Worm (Caenorhabditis elegans): ENCODE data around the gene W01D2.3.

The W01D2.3 gene

DNA sequence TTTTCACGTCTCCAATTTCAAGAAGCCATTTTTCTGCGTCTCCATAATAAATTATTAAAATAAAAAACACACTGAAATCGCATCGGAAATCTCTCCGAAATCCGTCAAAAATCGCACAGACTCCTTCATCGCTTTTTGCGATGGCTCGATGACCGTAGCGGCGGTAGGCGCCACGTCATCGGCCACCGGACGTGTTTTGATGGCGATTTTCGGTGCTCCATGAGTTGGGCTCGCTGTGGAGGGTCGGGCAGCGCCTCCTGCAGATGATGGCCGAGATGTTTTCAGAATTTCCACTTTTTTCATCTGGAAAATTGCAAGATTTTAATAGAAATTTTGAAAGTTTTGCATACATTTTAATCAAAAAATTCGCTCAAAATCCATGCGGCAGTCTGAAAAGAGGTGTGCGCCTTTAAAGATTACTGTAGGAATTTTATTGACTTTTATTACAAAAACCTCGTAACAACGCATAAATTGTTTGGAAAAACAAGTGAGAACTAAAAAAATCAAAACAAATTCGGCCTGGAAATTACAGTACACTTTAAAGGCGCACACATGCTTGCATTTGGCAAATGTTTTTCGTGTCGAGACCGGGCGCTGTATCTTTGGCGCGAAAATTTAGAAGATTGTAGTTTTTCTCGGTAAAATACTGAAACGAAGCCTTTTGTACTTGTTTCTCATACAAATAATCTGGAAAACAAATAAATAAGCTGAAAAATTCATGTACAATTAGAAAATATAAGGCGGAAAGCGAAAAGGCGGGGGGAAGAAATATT is 51.7 kb downstream of the W01D2.3 start, which contains the start of gene smg-9:
Gene smg-9, minus strand, starts transcription at position 663 of the 773 bp plus-strand sequence.
- TF ChIP-seq nhr-2 (tag; optimal IDR thresholded peaks at IDR 0.05), result no peak
- no peak for TF ChIP-seq zip-8 (tag; optimal IDR thresholded peaks at IDR 0.05)
- no peak for TF ChIP-seq drap-1 (GFP tag; optimal IDR thresholded peaks at IDR 0.05)
- TF ChIP-seq pha-4 (tag; optimal IDR thresholded peaks at IDR 0.05), result no peak
- TF ChIP-seq mab-5 (tag; optimal IDR thresholded peaks at IDR 0.05), result no peak
- no peak for TF ChIP-seq flh-1 (GFP tag; optimal IDR thresholded peaks at IDR 0.05)
- TF ChIP-seq nhr-237 (tag; optimal IDR thresholded peaks at IDR 0.05), result no peak
- no peak for TF ChIP-seq ces-1 (GFP tag; optimal IDR thresholded peaks at IDR 0.05)
